Fruit fly (Drosophila melanogaster) whole organism, larva: ENCODE measurements around the gene CG42526.

Source experiments
- noc ChIP-seq: fragments of 200-800 bp; sonication (Bioruptor generic); optimal IDR thresholded peaks from 3 replicates; lab custom pipeline; 2019; ENCODE audit warnings: missing biosample characterization, mild to moderate bottlenecking, missing genetic modification characterization, moderate library complexity

Gene CG42526

DNA sequence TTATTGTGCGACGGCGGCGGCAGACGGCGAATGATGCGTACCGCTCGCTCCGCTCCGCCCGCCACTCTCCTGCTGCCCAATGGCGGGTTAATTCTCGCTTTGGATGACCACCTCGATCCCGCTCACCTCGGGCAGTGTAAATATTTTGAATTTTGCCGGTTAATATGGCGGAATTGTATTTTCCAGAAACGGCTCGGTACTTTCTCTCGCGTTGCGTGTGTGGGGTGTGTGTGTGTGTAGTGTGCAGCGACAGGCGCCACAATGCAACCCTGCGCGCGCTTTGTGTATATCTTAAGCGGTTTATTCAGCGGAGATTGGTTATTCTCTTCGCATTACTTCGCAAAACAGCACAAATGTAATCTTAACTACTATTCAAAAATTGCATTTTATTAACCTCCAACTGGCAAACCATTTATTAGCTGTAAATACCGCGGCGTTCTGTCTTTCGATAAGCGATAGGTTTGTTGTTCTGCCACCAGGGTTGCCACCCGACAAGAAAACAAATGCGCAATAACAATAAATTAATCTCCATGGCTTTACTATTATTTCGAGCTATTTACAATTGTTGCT lies 20.7 kb upstream of the CG42526 start, which contains the start of the genes phol and CG3552:
TSS of gene phol (minus strand) at position 463 of the 570 bp plus-strand sequence.
TSS of gene CG3552 (plus strand) at position 500 of the 570 bp plus-strand sequence.
- TF ChIP-seq noc (tag; lab: Kevin White, UChicago): no peak

DNA sequence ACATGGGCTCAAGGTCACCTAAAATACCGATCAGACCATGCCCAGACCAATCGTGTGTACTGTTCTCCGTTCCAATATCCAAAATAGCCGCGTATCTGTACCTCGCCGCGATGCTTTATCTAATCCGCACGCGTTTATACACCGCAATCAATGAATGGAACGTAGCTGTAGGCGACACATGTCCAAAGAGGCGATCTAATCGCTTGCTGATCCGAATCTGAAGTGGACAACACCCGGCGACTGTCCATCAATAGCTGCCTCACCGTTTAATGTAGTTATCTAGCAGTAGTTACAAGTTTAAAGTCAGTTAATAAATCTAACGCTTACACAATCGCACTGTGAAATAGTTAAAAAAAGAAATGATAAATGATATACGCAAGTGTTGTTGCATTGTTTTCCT lies 17.2 kb upstream of the CG42526 start:
- TF ChIP-seq noc (tag; lab: Kevin White, UChicago): no peak

DNA sequence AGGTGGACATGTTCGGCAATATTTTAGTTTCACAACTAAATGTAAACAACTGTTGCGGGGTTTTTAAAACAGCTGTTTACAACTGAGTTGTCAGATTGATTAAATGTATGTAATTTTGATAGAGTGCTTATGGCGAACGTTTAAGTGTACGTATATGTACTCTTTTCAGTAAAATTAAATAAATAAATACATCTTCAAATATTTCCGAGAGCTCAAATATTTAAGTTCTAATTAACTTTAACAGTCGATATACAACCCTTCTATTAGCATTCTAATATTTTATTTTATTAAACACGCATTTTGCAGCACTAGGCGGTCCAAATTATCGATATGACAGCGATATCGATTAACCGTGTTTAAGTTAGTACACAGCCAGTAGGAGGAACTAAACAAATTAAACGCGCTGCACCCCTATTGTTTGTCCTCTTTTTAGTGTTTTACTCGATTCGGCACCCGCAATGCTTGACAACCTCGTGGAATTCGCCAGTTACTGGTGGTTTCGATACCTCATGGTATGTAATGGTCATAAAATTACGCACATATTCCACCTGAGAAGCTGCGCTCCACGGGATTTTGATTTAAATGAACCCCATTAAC lies 16.4 kb upstream of the CG42526 start, which contains the start of the genes CG3448 and ghi:
TSS of gene CG3448 (minus strand) at position 51 of the 597 bp plus-strand sequence.
TSS of gene ghi (plus strand) at position 355 of the 597 bp plus-strand sequence.
- peak; percentile 56 for TF ChIP-seq noc (tag; lab: Kevin White, UChicago)

DNA sequence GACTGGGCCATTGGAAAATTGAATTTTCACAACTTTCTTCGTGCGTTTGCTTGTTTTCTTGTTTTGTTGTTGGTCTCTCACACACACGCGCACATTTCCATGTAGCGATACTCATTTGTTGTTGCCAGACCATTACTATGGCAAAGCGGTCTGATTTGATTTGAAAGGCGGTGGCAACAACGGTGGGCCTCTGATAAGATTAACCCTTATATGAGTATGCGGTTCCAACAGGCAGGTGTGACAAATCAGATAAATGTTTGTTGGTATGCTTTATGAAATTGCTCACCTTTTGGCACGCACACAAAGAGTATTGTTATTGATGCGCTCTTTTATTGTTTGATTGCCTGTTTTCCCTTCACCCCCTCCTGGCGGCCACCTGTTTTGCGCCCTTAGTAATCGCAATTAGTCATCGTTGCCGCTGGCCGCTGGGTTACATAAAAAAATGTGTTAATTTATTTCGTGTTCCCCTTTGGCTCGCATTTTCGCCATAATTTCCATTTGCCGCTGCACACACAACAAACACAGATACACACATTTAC lies 12.1 kb upstream of the CG42526 start:
- TF ChIP-seq noc (tag; lab: Kevin White, UChicago): peak; percentile 64

DNA sequence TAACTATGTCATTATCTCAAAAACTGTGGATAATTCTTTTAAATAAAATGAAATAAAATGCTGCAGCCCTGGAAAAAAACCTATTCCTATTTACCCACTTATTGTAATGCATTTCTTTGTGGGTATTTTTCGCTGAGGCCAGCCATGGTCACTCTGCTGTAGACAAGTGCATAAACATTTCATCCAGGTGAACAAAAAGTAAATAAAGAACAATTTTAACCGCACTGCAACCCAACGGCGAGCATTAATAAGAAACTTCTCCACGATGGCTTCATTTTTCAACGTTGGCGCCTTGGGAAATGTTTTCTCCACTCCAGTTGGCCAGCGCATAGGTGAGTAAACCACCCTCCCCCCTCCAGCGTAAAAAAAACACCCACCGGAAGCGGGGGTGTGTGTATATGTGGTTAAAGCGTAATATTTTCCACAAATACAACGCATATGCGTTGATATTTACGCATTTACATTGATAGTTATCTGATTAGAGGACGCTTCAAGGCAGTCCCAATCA lies 11.6 kb upstream of the CG42526 start, which contains the start of gene CG3529:
TSS of gene CG3529 (plus strand) at position 134 of the 508 bp plus-strand sequence.
- TF ChIP-seq noc (tag; lab: Kevin White, UChicago): peak; percentile 11

DNA sequence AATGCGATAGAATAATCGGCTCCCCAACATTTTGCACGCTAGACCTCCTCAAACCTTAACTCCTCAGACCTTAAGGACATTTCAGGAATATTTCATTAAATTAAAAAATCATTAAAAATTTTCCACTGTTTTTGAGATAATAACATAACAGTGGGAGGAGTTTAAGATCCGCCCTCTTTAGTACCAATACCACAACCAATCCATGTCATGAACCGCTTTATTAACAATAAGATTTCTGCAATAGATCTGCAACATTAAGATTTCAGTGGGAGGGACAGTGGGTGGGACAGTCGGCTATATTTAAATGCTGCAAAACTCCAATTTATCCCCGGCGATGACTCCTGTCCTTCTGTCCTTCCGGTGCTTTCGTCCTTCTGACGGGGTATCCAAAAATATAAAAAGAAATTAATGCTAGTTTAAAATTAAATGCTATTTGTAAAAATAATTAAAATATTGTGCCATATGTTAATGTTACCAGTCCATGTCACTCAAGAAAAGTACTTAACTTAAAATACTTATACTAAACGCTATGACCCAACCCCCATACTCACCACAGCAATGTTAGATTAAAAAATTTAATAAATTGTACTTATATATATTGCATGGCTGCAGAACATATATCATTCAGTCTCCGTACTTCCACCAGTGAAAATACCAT lies 7.6 kb upstream of the CG42526 start, which contains the start of gene Srg3:
TSS of gene Srg3 (plus strand) at position 608 of the 658 bp plus-strand sequence.
- TF ChIP-seq noc (tag; lab: Kevin White, UChicago): no peak

DNA sequence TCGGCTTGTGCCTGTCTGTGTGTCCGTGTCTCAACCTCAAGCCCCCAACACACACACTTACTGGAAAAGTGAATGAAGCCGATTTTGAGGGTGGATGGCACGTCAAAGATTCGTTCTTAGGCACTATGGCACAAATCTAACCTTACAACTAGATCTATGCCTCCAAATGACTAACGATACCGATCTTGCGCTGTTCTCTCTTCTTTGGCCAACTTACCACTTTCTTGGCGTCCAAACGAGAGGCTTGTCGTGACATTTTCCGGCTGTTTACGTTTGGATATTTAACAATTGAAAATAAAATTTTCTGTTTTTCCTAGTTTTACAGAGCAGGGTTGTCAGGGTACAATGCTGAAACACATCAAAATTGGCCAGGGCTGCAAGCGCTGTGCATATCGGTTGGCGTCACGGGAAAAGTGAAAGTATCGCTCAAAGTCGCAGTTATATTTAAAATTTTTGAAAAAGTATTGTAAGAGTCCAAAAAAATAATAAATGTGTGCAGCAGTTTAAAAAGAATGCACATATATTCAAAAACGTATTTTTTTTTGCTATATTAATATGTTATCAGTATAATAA lies 6.8 kb upstream of the CG42526 start, which contains the start of the genes Bet3 and Nf-YA:
TSS of gene Bet3 (minus strand) at position 361 of the 573 bp plus-strand sequence.
TSS of gene Nf-YA (minus strand) at position 361 of the 573 bp plus-strand sequence.
- no peak for TF ChIP-seq noc (tag; lab: Kevin White, UChicago)

DNA sequence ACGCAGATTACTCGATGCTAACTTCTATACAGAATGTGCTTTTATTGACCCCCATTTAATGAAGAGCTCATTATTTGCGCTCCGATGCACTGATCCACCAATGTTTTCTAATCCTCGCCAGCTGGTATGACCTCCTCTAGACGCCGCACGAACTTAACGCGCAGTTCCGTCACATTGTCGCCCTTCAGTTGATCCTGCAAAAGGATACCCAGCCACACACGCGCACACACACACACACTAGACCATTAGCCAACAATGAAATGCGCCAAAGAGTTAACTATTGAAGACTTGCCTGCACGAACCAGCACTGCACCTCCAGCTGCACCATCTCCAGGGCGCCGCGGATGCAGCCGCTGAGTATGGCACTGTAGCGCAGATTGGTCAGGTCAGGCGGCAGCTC lies 3.7 kb upstream of the CG42526 start:
- no peak for TF ChIP-seq noc (tag; lab: Kevin White, UChicago)

DNA sequence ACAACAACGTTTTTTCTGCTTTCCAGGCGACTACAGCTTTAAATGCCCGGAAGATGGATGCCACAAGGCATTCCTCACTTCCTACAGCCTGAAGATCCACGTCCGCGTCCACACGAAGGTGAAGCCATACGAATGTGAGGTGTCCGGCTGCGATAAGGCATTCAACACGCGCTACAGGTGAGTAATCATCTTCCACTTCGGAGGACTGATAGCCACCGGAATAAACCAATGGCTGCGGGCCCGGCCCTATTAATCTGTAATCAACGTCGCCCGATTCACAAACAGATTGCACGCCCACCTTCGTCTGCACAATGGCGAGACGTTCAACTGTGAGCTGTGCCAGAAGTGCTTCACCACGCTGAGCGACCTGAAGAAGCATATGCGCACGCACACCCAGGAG lies 632 bp upstream of the CG42526 start:
- no peak for TF ChIP-seq noc (tag; lab: Kevin White, UChicago)

DNA sequence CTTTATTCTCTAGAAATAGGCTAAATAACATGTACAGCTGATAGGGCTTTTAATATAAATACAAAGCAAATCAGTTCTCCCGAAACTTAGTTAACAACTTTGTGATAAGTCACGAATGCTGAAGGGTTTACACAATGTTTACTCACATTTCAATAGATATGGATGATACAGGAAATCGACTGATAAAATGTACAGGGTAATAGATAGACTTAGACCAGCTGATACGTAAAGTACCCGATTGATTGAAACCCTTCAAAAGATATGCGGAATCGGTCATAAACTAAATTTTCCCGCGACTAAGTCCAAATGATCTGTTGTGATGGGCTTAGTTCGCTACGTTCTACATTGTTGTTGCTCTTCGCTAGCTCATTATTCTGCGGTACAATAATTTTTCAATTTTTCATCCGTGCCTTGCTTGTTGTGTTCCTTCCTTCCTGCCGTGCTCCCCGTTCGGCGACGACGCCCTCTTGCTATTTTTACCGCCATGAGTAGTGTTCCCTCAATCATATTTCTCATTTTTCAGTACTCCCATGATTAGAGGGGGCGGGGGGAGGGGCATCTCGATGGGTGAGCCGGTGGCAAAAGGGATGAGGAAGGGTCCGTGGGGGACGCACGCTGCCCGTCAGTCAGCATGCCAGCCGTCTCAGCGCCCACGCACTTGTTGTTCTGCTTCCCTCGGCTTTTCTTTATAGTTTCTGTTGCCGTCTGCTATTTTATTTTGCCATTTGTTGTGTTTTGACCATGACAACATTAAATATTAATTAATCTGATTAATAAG lies 2.2 kb downstream of the CG42526 start:
- TF ChIP-seq noc (tag; lab: Kevin White, UChicago): no peak

DNA sequence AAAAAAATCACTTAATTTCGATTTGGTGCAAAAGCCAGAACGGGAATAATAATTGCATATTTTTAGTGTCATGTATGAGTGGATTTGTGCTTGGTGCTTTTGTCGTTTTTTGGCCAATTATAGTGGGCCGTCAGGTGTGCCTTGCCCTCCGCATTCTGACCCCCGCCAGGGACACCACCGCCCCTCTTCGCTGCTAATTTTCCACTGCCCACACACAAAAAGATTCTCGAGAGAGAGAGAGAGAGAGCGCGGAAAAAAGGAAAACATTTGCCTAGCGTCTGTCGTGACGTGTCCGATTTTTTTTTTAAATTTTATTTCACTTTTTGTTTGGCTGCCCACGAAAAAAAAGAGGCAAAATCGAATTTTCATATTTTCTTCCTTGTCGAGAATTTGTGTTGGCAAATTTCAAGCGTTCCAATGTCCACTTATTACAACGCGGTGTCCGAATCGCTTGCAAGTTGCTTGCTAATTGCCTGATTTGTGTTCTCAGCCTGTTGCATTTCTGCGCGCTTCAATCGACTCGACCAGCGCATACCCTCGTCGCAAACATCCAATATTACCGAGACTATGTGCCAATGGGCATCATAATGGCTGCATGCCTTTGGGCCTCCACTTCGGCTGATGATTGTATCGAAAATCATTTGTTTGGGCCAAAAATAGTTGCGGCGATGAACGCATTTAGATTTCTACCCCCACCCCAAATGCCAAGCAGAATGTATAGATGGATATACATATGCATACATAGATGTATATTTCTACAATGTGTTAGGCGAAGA lies 3.2 kb downstream of the CG42526 start:
- TF ChIP-seq noc (tag; lab: Kevin White, UChicago): no peak

DNA sequence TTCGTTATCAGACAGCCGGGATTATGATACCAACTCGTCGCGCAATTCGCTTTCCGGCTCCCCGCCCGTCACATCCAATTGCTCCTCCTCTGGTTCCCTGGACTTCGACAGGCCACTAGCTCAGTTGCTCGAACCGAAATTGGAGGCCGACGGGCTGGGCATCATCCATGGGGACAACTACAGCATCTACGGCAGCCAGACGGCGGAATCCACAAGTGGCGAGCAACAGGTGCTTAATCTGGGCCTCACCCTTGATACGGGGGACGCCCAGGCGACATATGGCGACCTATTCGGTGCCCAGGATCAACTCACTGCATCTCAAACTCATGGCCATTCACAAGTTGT lies 4.6 kb downstream of the CG42526 start:
- TF ChIP-seq noc (tag; lab: Kevin White, UChicago): no peak

DNA sequence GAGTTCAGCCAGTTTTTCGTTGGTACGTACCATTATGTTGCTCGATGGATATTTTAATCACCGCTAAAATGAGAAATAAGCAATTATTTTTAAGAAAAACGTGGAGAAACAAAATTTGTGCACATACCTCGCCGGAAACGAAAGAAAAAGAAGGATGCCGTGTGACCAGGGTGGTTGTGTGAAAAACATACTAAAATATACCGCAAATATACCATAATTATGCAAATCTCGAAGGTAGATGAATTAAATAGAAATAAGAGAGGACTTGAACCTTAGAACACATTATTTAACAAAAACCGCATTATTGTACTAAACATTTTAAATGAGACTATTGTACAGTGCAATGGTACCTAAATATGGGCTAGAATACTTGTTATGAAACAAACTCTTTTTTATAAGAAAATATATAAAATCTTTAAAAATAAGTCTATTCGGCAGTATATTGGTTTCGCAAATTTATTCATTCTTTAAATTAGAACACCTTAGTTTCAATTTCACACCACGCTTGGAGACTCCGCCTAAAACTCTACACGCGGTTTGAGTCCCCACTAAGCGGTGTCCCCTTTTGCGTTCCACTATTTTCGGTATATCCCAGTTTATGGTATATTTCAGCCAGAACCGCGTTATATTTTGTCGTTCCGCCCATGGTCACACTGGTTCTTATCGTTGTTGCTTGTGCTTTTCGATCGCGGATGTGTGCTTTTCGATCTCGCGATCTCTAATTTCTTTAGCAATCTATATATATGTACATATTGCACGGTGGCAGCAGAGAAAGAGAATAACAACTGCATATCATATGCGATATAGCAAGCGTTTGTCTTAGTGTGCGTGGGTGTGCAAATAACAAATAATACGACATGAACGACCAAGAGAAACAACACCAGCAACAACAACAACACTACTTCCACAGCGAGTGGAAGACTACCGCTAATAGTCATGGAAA lies 5.3 kb downstream of the CG42526 start, which contains the start of the genes RpS17 and MTF-1:
TSS of gene RpS17 (minus strand) at position 157 of the 943 bp plus-strand sequence.
TSS of gene MTF-1 (plus strand) at position 648 of the 943 bp plus-strand sequence.
- TF ChIP-seq noc (tag; lab: Kevin White, UChicago): peak; percentile 41
